Fruit fly (Drosophila melanogaster) whole organism, wandering third instar larva: ENCODE results near the gene Osi20.

ENCODE experiments used
- Abd-B ChIP-seq: fragments of >200 bp; optimal IDR thresholded peaks from 2 replicates; lab custom pipeline; 2017; ENCODE audit warnings: missing biosample characterization, missing genetic modification characterization
- CG32264 ChIP-seq: fragments of 200-800 bp; sonication (Bioruptor generic); optimal IDR thresholded peaks from 2 replicates; lab custom pipeline; 2016; ENCODE audit warnings: missing biosample characterization, missing genetic modification characterization
- CG9705 ChIP-seq: fragments of 200-800 bp; sonication (Bioruptor generic); optimal IDR thresholded peaks from 2 replicates; lab custom pipeline; 2018; ENCODE audit warnings: missing biosample characterization, mild to moderate bottlenecking, missing genetic modification characterization
- CrebA ChIP-seq: fragments of 200-800 bp; sonication (Bioruptor generic); optimal IDR thresholded peaks from 2 replicates; lab custom pipeline; 2016; ENCODE audit warnings: missing biosample characterization, mild to moderate bottlenecking, missing genetic modification characterization, borderline replicate concordance
- Dfd ChIP-seq: fragments of >200 bp; optimal IDR thresholded peaks from 2 replicates; lab custom pipeline; 2017; ENCODE audit warnings: missing biosample characterization, missing genetic modification characterization
- Dif ChIP-seq: fragments of 200-275, 200-300 bp; sonication (Bioruptor generic); optimal IDR thresholded peaks from 2 replicates; lab custom pipeline; 2018; ENCODE audit warnings: missing biosample characterization, missing genetic modification characterization; ENCODE audit not compliant: partially characterized antibody
- GATAd ChIP-seq: sonication (Bioruptor generic); optimal IDR thresholded peaks from 2 replicates; lab custom pipeline; 2016; ENCODE audit warnings: missing biosample characterization, missing genetic modification characterization
- HLH106 ChIP-seq: fragments of 200-800 bp; optimal IDR thresholded peaks from 3 replicates; lab custom pipeline; 2019; ENCODE audit warnings: missing biosample characterization, mild to moderate bottlenecking, missing genetic modification characterization, moderate library complexity
- Hnf4 ChIP-seq: fragments of 200-800 bp; sonication (Bioruptor generic); optimal IDR thresholded peaks from 2 replicates; lab custom pipeline; 2016; ENCODE audit warnings: missing biosample characterization, mild to moderate bottlenecking, missing genetic modification characterization
- Hr78 ChIP-seq: fragments of >200 bp; optimal IDR thresholded peaks from 2 replicates; lab custom pipeline; 2017; ENCODE audit warnings: missing biosample characterization, missing genetic modification characterization
- Hr83 ChIP-seq: fragments of 200-300 bp; sonication (Bioruptor generic); optimal IDR thresholded peaks from 2 replicates; lab custom pipeline; 2016; ENCODE audit warnings: missing biosample characterization, mild to moderate bottlenecking, missing genetic modification characterization, moderate library complexity; ENCODE audit not compliant: poor library complexity, severe bottlenecking
- Jra ChIP-seq: sonication (Bioruptor generic); optimal IDR thresholded peaks from 2 replicates; lab custom pipeline; 2016; ENCODE audit warnings: missing biosample characterization, missing genetic modification characterization
- Mio ChIP-seq: sonication (Bioruptor generic); optimal IDR thresholded peaks from 2 replicates; lab custom pipeline; 2016; ENCODE audit warnings: missing biosample characterization, missing genetic modification characterization
- Myc ChIP-seq: fragments of >200 bp; optimal IDR thresholded peaks from 2 replicates; lab custom pipeline; 2017
- N ChIP-seq: fragments of >200 bp; optimal IDR thresholded peaks from 2 replicates; lab custom pipeline; 2018; ENCODE audit warnings: missing biosample characterization, missing external identifiers, missing genetic modification characterization
- OdsH ChIP-seq: fragments of 200-800 bp; sonication (Bioruptor generic); optimal IDR thresholded peaks from 2 replicates; lab custom pipeline; 2016; ENCODE audit warnings: missing biosample characterization, mild to moderate bottlenecking, missing genetic modification characterization
- Rel ChIP-seq, 2 experiments: fragments of 200-800 bp; sonication (Bioruptor generic) in 1 of 2; optimal IDR thresholded peaks; 2 replicates in 1 of 2; 3 replicates in 1 of 2; lab custom pipeline; 2016 to 2019; ENCODE audit warnings: mild to moderate bottlenecking in 2 of 2, missing biosample characterization in 2 of 2, missing genetic modification characterization in 2 of 2, moderate library complexity in 1 of 2
- Sp1 ChIP-seq: fragments of 200-800 bp; sonication (Bioruptor generic); optimal IDR thresholded peaks from 3 replicates; lab custom pipeline; 2019; ENCODE audit warnings: missing biosample characterization, mild to moderate bottlenecking, missing genetic modification characterization, moderate library complexity
- Vsx2 ChIP-seq: fragments of 200-300, 225-300 bp; sonication (Bioruptor generic); optimal IDR thresholded peaks from 2 replicates; lab custom pipeline; 2018; ENCODE audit warnings: missing biosample characterization, missing genetic modification characterization; ENCODE audit not compliant: partially characterized antibody
- br ChIP-seq: fragments of 200-800 bp; sonication (Bioruptor generic); optimal IDR thresholded peaks from 2 replicates; lab custom pipeline; 2016; ENCODE audit warnings: missing biosample characterization, missing genetic modification characterization
- brk ChIP-seq: fragments of 200-800 bp; sonication (Bioruptor generic); optimal IDR thresholded peaks from 2 replicates; lab custom pipeline; 2016; ENCODE audit warnings: missing biosample characterization, mild to moderate bottlenecking, missing genetic modification characterization
- dl ChIP-seq, 2 experiments: fragments of 175-275, 200-275 bp in 1 of 2; fragments of 200-275 bp in 1 of 2; sonication (Bioruptor generic); optimal IDR thresholded peaks; lab custom pipeline; 2018; ENCODE audit warnings: mild to moderate bottlenecking in 2 of 2, missing biosample characterization in 2 of 2, missing genetic modification characterization in 2 of 2, moderate library complexity in 2 of 2; ENCODE audit not compliant: partially characterized antibody in 2 of 2, insufficient read depth in 1 of 2
- dmrt93B ChIP-seq: fragments of 200-800 bp; sonication (Bioruptor generic); optimal IDR thresholded peaks from 2 replicates; lab custom pipeline; 2018; ENCODE audit warnings: missing biosample characterization, mild to moderate bottlenecking, missing genetic modification characterization
- dsf ChIP-seq: sonication (Bioruptor generic); optimal IDR thresholded peaks from 2 replicates; lab custom pipeline; 2016; ENCODE audit warnings: missing biosample characterization, missing genetic modification characterization, borderline replicate concordance
- ey ChIP-seq: fragments of 200-800 bp; sonication (Bioruptor generic); optimal IDR thresholded peaks from 2 replicates; lab custom pipeline; 2016; ENCODE audit warnings: missing biosample characterization, missing genetic modification characterization
- foxo ChIP-seq, 2 experiments: fragments of 200-800 bp; sonication (Bioruptor generic); optimal IDR thresholded peaks; 2 replicates in 1 of 2; 3 replicates in 1 of 2; lab custom pipeline; 2016 to 2017; ENCODE audit warnings: missing biosample characterization in 2 of 2, missing genetic modification characterization in 2 of 2
- fru ChIP-seq: fragments of 200-800 bp; sonication (Bioruptor generic); optimal IDR thresholded peaks from 3 replicates; lab custom pipeline; 2016; ENCODE audit warnings: missing biosample characterization, mild to moderate bottlenecking, missing genetic modification characterization
- h ChIP-seq: fragments of 200-800 bp; sonication (Bioruptor generic); optimal IDR thresholded peaks from 3 replicates; lab custom pipeline; 2016; ENCODE audit warnings: missing biosample characterization, mild to moderate bottlenecking, missing genetic modification characterization
- jim ChIP-seq: fragments of 175-275, 200-325 bp; sonication (Bioruptor generic); optimal IDR thresholded peaks from 2 replicates; lab custom pipeline; 2016; ENCODE audit warnings: missing biosample characterization, mild to moderate bottlenecking, missing genetic modification characterization
- lola ChIP-seq: fragments of >200 bp; optimal IDR thresholded peaks from 2 replicates; lab custom pipeline; 2017; ENCODE audit warnings: missing biosample characterization, missing genetic modification characterization
- pan ChIP-seq: fragments of >200 bp; optimal IDR thresholded peaks from 2 replicates; lab custom pipeline; 2017
- psq ChIP-seq: fragments of 200-800 bp; sonication (Bioruptor generic); optimal IDR thresholded peaks from 3 replicates; lab custom pipeline; 2017; ENCODE audit warnings: missing biosample characterization, mild to moderate bottlenecking, missing genetic modification characterization, moderate library complexity
- rgr ChIP-seq: fragments of 200-800 bp; sonication (Bioruptor generic); optimal IDR thresholded peaks from 3 replicates; lab custom pipeline; 2016; ENCODE audit warnings: missing biosample characterization, mild to moderate bottlenecking, missing genetic modification characterization
- sage ChIP-seq: fragments of 200-800 bp; sonication (Bioruptor generic); optimal IDR thresholded peaks from 2 replicates; lab custom pipeline; 2016; ENCODE audit warnings: missing biosample characterization, mild to moderate bottlenecking, missing genetic modification characterization
- sv ChIP-seq: fragments of 200-800 bp; sonication (Bioruptor generic); optimal IDR thresholded peaks from 3 replicates; lab custom pipeline; 2016; ENCODE audit warnings: missing biosample characterization, missing genetic modification characterization
- tai ChIP-seq: sonication (Bioruptor generic); optimal IDR thresholded peaks from 2 replicates; lab custom pipeline; 2016; ENCODE audit warnings: missing biosample characterization, missing genetic modification characterization
- usp ChIP-seq: fragments of >200 bp; optimal IDR thresholded peaks from 2 replicates; lab custom pipeline; 2017; ENCODE audit warnings: missing biosample characterization, missing genetic modification characterization
- woc ChIP-seq: sonication (Bioruptor generic); optimal IDR thresholded peaks from 2 replicates; lab custom pipeline; 2016; ENCODE audit warnings: missing biosample characterization, mild to moderate bottlenecking, missing genetic modification characterization

Gene Osi20

DNA sequence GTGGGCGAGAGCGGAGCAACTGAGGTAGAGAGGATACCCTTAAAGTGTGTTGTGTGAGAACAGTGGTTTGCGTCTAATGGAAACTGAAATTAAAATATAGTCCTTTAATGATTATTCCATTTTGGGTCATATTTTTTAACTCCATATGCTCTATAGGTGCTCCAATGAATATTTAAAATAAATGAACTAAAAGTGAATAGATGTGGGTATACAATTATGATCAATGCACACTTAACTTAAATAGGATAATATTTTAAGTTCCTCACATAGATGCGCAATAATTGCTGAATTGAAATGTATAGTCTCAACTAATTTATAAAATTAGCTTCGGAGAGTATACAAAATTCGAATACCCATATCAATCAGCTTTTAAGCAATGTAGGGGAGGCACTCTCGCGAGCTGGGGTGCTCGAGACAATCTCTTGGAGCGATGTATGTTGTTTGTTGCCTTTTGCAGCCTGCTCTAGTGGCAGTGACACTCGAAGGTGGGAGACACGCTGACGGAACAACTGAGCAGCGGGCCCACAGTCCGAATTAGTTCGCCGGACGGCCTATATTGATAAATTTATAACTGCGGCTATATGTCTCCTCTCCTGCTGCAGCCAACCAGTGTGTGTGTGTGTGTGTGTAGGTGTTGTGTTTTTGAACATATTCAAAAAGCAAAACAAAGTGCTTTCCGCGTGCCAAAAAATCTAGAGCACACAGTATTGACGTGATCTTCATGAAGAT, 13.9 kb downstream of the Osi20 start (continued):
- no peak for TF ChIP-seq lola (GFP tag; lab: Kevin White, UChicago)
- TF ChIP-seq Dif (GFP tag; lab: Kevin White, UChicago) = peak; percentile 32
- TF ChIP-seq OdsH (GFP tag; lab: Kevin White, UChicago) = peak; percentile 81

DNA sequence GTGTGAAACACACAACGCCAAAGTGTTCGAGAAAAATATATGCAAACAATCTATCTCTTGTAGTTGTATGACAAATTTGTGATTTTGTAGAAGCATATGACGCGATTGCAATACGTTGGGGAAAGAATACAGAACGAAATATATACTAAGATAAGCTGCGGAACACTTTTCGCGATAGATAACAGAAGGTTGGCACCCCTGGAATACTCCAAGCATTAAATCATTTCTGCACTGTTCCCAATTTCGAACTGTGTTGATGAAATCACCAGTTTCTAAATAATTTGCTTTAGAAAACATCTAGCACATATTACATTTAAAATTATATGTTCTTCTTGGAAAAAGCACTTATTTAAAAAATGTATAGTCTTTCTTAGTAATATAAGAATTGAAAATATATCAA, 14.5 kb downstream of the Osi20 start:
- TF ChIP-seq dl (GFP tag; optimal IDR thresholded peaks at IDR 0.05; lab: Kevin White, UChicago; ENCODE audit: insufficient read depth in 1 of 2, partially characterized antibody in 2 of 2) (no peak), brk (GFP tag; lab: Kevin White, UChicago) (peak; percentile 25)

DNA sequence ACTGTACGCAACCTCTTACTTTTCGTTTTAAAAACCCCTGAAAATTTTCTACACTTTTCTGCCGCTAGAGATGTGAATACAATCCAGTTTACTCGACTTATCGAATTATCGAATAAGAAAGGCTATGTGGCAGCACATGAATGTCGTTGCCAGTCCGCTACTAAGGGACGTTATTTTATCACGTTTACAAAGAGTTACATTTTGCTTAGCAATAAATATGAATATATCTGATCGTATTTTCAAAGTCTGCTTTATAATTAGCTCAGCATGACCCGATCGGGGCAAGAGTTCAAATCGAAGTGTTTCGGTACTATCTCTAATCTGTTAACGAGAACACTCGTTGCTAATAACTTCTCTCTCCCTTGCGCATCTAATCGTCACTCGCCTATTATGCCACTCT, 28.2 kb downstream of the Osi20 start, which contains the start of gene CG42724:
CG42724 (minus strand) TSS at position 189 of the 400 bp plus-strand sequence.
- no peak for TF ChIP-seq Rel (GFP tag; optimal IDR thresholded peaks at IDR 0.05; lab: Kevin White, UChicago)
- no peak for TF ChIP-seq Rel (tag; optimal IDR thresholded peaks at IDR 0.05; lab: Kevin White, UChicago)
- no peak for TF ChIP-seq fru (GFP tag; lab: Kevin White, UChicago)
- peak; percentile 20 for TF ChIP-seq psq (GFP tag; lab: Kevin White, UChicago)
- no peak for TF ChIP-seq h (GFP tag; lab: Kevin White, UChicago)
- TF ChIP-seq lola (GFP tag; lab: Kevin White, UChicago) = no peak
- TF ChIP-seq dl (GFP tag; optimal IDR thresholded peaks at IDR 0.05; lab: Kevin White, UChicago; ENCODE audit: insufficient read depth in 1 of 2, partially characterized antibody in 2 of 2) = no peak
- no peak for TF ChIP-seq dsf (GFP tag; lab: Kevin White, UChicago)
- peak; percentile 29 for TF ChIP-seq CG9705
- peak; percentile 30 for TF ChIP-seq Myc
- TF ChIP-seq Hr83 = no peak
- TF ChIP-seq Sp1 (GFP tag; lab: Kevin White, UChicago) = no peak
- no peak for TF ChIP-seq br (GFP tag; lab: Kevin White, UChicago)
- no peak for TF ChIP-seq N
- no peak for TF ChIP-seq pan
- peak; percentile 42 for TF ChIP-seq sv (GFP tag; lab: Kevin White, UChicago)
- TF ChIP-seq dmrt93B (GFP tag; lab: Kevin White, UChicago) = no peak
- TF ChIP-seq tai (GFP tag; lab: Kevin White, UChicago) = no peak

DNA sequence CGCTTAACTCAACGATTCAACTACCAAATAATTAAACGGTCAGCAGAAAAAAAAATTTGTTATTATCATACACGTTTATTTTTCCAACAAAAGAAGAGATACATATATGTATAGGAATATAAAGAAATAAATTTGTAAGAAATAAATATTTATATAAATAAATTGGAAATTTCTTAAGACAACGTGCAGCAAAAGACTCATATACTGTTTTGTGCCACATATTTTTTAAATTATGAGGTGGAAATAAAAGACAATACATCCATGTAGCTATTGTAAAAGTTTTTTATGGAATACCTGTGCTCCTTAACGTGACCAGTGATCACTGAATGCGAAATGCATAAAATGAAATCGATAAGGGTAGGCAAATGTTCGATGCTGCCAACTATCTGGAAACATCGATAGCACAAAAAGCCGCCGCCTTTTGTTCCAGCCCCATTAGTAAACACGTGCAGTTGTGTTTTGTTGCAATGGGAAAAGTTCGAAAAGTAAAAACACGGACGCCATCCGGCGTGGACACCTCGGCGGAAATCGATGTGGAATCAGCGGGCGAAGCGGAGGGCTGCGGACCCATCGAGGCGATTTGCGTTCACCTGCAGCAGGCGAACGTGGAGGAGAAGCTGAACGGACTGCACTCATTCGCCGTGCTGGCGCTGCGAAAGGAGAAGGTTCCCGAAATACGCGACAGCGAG, 28.8 kb downstream of the Osi20 start, which contains the start of gene CG10286:
CG10286 (plus strand) TSS at position 416 of the 689 bp plus-strand sequence.
- TF ChIP-seq brk (GFP tag; lab: Kevin White, UChicago) (no peak), ey (GFP tag; lab: Kevin White, UChicago) (no peak), jim (GFP tag; lab: Kevin White, UChicago) (no peak), Dif (GFP tag; lab: Kevin White, UChicago) (no peak), Hnf4 (no peak), sage (GFP tag; lab: Kevin White, UChicago) (no peak), woc (GFP tag; lab: Kevin White, UChicago) (peak; percentile 44), HLH106 (peak; percentile 29), GATAd (GFP tag; lab: Kevin White, UChicago) (no peak), pan (no peak), br (GFP tag; lab: Kevin White, UChicago) (no peak), Rel (GFP tag; optimal IDR thresholded peaks at IDR 0.05; lab: Kevin White, UChicago) (no peak), Rel (tag; optimal IDR thresholded peaks at IDR 0.05; lab: Kevin White, UChicago) (no peak), Dfd (no peak), Sp1 (GFP tag; lab: Kevin White, UChicago) (no peak), Jra (GFP tag; lab: Kevin White, UChicago) (no peak), CG9705 (no peak), rgr (GFP tag; lab: Kevin White, UChicago) (peak; percentile 25), Hr83 (peak; percentile 57), dl (GFP tag; optimal IDR thresholded peaks at IDR 0.05; lab: Kevin White, UChicago; ENCODE audit: insufficient read depth in 1 of 2, partially characterized antibody in 2 of 2) (no peak), sv (GFP tag; lab: Kevin White, UChicago) (no peak), foxo (GFP tag; optimal IDR thresholded peaks at IDR 0.05; lab: Kevin White, UChicago) (no peak), dmrt93B (GFP tag; lab: Kevin White, UChicago) (no peak), Myc (peak; percentile 31), Hr78 (no peak), N (no peak), dsf (GFP tag; lab: Kevin White, UChicago) (no peak), psq (GFP tag; lab: Kevin White, UChicago) (peak; percentile 11), usp (GFP tag; lab: Kevin White, UChicago) (no peak), OdsH (GFP tag; lab: Kevin White, UChicago) (no peak), lola (GFP tag; lab: Kevin White, UChicago) (no peak), CG32264 (GFP tag; lab: Kevin White, UChicago) (no peak), Abd-B (GFP tag; lab: Kevin White, UChicago) (no peak), fru (GFP tag; lab: Kevin White, UChicago) (no peak), CrebA (GFP tag; lab: Kevin White, UChicago) (no peak), tai (GFP tag; lab: Kevin White, UChicago) (no peak), Mio (GFP tag; lab: Kevin White, UChicago) (no peak), Vsx2 (GFP tag; lab: Kevin White, UChicago) (no peak)
